Fruit fly (Drosophila melanogaster) whole organism, wandering third instar larva: Measurements from ENCODE around the gene Lon.
A peak's percentile ranks its signal among the peaks of the same experiment; 100 is the strongest.

Source experiments
- Abd-B ChIP-seq: fragments of >200 bp; optimal IDR thresholded peaks from 2 replicates; lab custom pipeline; 2017; ENCODE audit warnings: missing biosample characterization, missing genetic modification characterization
- CG32264 ChIP-seq: fragments of 200-800 bp; sonication (Bioruptor generic); optimal IDR thresholded peaks from 2 replicates; lab custom pipeline; 2016; ENCODE audit warnings: missing biosample characterization, missing genetic modification characterization
- CrebA ChIP-seq: fragments of 200-800 bp; sonication (Bioruptor generic); optimal IDR thresholded peaks from 2 replicates; lab custom pipeline; 2016; ENCODE audit warnings: missing biosample characterization, mild to moderate bottlenecking, missing genetic modification characterization, borderline replicate concordance
- Dfd ChIP-seq: fragments of >200 bp; optimal IDR thresholded peaks from 2 replicates; lab custom pipeline; 2017; ENCODE audit warnings: missing biosample characterization, missing genetic modification characterization
- Dif ChIP-seq: fragments of 200-275, 200-300 bp; sonication (Bioruptor generic); optimal IDR thresholded peaks from 2 replicates; lab custom pipeline; 2018; ENCODE audit warnings: missing biosample characterization, missing genetic modification characterization; ENCODE audit not compliant: partially characterized antibody
- HLH106 ChIP-seq: fragments of 200-800 bp; optimal IDR thresholded peaks from 3 replicates; lab custom pipeline; 2019; ENCODE audit warnings: missing biosample characterization, mild to moderate bottlenecking, missing genetic modification characterization, moderate library complexity
- Hr78 ChIP-seq: fragments of >200 bp; optimal IDR thresholded peaks from 2 replicates; lab custom pipeline; 2017; ENCODE audit warnings: missing biosample characterization, missing genetic modification characterization
- Jra ChIP-seq: sonication (Bioruptor generic); optimal IDR thresholded peaks from 2 replicates; lab custom pipeline; 2016; ENCODE audit warnings: missing biosample characterization, missing genetic modification characterization
- Mio ChIP-seq: sonication (Bioruptor generic); optimal IDR thresholded peaks from 2 replicates; lab custom pipeline; 2016; ENCODE audit warnings: missing biosample characterization, missing genetic modification characterization
- Myc ChIP-seq: fragments of >200 bp; optimal IDR thresholded peaks from 2 replicates; lab custom pipeline; 2017
- OdsH ChIP-seq: fragments of 200-800 bp; sonication (Bioruptor generic); optimal IDR thresholded peaks from 2 replicates; lab custom pipeline; 2016; ENCODE audit warnings: missing biosample characterization, mild to moderate bottlenecking, missing genetic modification characterization
- Rel ChIP-seq, 2 experiments: fragments of 200-800 bp; sonication (Bioruptor generic) in 1 of 2; optimal IDR thresholded peaks; 2 replicates in 1 of 2; 3 replicates in 1 of 2; lab custom pipeline; 2016 to 2019; ENCODE audit warnings: mild to moderate bottlenecking in 2 of 2, missing biosample characterization in 2 of 2, missing genetic modification characterization in 2 of 2, moderate library complexity in 1 of 2
- Sp1 ChIP-seq: fragments of 200-800 bp; sonication (Bioruptor generic); optimal IDR thresholded peaks from 3 replicates; lab custom pipeline; 2019; ENCODE audit warnings: missing biosample characterization, mild to moderate bottlenecking, missing genetic modification characterization, moderate library complexity
- Vsx2 ChIP-seq: fragments of 200-300, 225-300 bp; sonication (Bioruptor generic); optimal IDR thresholded peaks from 2 replicates; lab custom pipeline; 2018; ENCODE audit warnings: missing biosample characterization, missing genetic modification characterization; ENCODE audit not compliant: partially characterized antibody
- br ChIP-seq: fragments of 200-800 bp; sonication (Bioruptor generic); optimal IDR thresholded peaks from 2 replicates; lab custom pipeline; 2016; ENCODE audit warnings: missing biosample characterization, missing genetic modification characterization
- brk ChIP-seq: fragments of 200-800 bp; sonication (Bioruptor generic); optimal IDR thresholded peaks from 2 replicates; lab custom pipeline; 2016; ENCODE audit warnings: missing biosample characterization, mild to moderate bottlenecking, missing genetic modification characterization
- dl ChIP-seq, 2 experiments: fragments of 175-275, 200-275 bp in 1 of 2; fragments of 200-275 bp in 1 of 2; sonication (Bioruptor generic); optimal IDR thresholded peaks; lab custom pipeline; 2018; ENCODE audit warnings: mild to moderate bottlenecking in 2 of 2, missing biosample characterization in 2 of 2, missing genetic modification characterization in 2 of 2, moderate library complexity in 2 of 2; ENCODE audit not compliant: partially characterized antibody in 2 of 2, insufficient read depth in 1 of 2
- dmrt93B ChIP-seq: fragments of 200-800 bp; sonication (Bioruptor generic); optimal IDR thresholded peaks from 2 replicates; lab custom pipeline; 2018; ENCODE audit warnings: missing biosample characterization, mild to moderate bottlenecking, missing genetic modification characterization
- dsf ChIP-seq: sonication (Bioruptor generic); optimal IDR thresholded peaks from 2 replicates; lab custom pipeline; 2016; ENCODE audit warnings: missing biosample characterization, missing genetic modification characterization, borderline replicate concordance
- ey ChIP-seq: fragments of 200-800 bp; sonication (Bioruptor generic); optimal IDR thresholded peaks from 2 replicates; lab custom pipeline; 2016; ENCODE audit warnings: missing biosample characterization, missing genetic modification characterization
- foxo ChIP-seq, 2 experiments: fragments of 200-800 bp; sonication (Bioruptor generic); optimal IDR thresholded peaks; 2 replicates in 1 of 2; 3 replicates in 1 of 2; lab custom pipeline; 2016 to 2017; ENCODE audit warnings: missing biosample characterization in 2 of 2, missing genetic modification characterization in 2 of 2
- fru ChIP-seq: fragments of 200-800 bp; sonication (Bioruptor generic); optimal IDR thresholded peaks from 3 replicates; lab custom pipeline; 2016; ENCODE audit warnings: missing biosample characterization, mild to moderate bottlenecking, missing genetic modification characterization
- h ChIP-seq: fragments of 200-800 bp; sonication (Bioruptor generic); optimal IDR thresholded peaks from 3 replicates; lab custom pipeline; 2016; ENCODE audit warnings: missing biosample characterization, mild to moderate bottlenecking, missing genetic modification characterization
- lola ChIP-seq: fragments of >200 bp; optimal IDR thresholded peaks from 2 replicates; lab custom pipeline; 2017; ENCODE audit warnings: missing biosample characterization, missing genetic modification characterization
- psq ChIP-seq: fragments of 200-800 bp; sonication (Bioruptor generic); optimal IDR thresholded peaks from 3 replicates; lab custom pipeline; 2017; ENCODE audit warnings: missing biosample characterization, mild to moderate bottlenecking, missing genetic modification characterization, moderate library complexity
- rgr ChIP-seq: fragments of 200-800 bp; sonication (Bioruptor generic); optimal IDR thresholded peaks from 3 replicates; lab custom pipeline; 2016; ENCODE audit warnings: missing biosample characterization, mild to moderate bottlenecking, missing genetic modification characterization
- sage ChIP-seq: fragments of 200-800 bp; sonication (Bioruptor generic); optimal IDR thresholded peaks from 2 replicates; lab custom pipeline; 2016; ENCODE audit warnings: missing biosample characterization, mild to moderate bottlenecking, missing genetic modification characterization
- sv ChIP-seq: fragments of 200-800 bp; sonication (Bioruptor generic); optimal IDR thresholded peaks from 3 replicates; lab custom pipeline; 2016; ENCODE audit warnings: missing biosample characterization, missing genetic modification characterization
- tai ChIP-seq: sonication (Bioruptor generic); optimal IDR thresholded peaks from 2 replicates; lab custom pipeline; 2016; ENCODE audit warnings: missing biosample characterization, missing genetic modification characterization
- usp ChIP-seq: fragments of >200 bp; optimal IDR thresholded peaks from 2 replicates; lab custom pipeline; 2017; ENCODE audit warnings: missing biosample characterization, missing genetic modification characterization
- woc ChIP-seq: sonication (Bioruptor generic); optimal IDR thresholded peaks from 2 replicates; lab custom pipeline; 2016; ENCODE audit warnings: missing biosample characterization, mild to moderate bottlenecking, missing genetic modification characterization

Gene Lon

DNA sequence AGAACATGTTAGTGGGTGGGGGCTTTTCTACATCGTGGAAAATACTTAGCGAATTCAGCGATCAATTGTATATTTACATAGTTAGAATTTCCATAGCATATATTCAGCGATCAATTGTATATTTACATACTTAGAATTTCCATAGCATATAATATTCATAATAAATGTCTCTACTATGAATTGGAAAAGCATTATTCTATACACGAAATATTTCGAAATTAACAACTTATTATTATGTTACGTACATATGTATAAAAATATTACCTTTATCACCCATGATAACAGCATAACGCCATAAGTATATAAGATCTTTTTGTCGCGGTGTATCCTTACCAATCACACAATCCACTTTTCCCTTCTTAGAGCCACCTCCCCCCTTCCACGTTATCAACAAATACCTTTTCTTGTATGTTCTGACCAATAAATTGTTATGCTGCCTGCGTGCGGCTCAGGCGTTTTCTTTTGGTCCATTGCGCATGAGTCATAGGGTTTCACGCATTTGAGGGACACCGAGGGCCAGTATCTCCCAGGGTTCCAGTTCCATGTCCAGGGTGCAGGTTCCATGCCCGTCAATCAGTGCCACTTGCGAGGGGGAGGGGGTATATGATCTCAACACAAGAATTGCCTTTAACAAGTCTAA, 24.9 kb upstream of the Lon start:
- TF ChIP-seq psq (GFP tag; lab: Kevin White, UChicago), result peak; percentile 53
- TF ChIP-seq usp (GFP tag; lab: Kevin White, UChicago), result no peak
- TF ChIP-seq woc (GFP tag; lab: Kevin White, UChicago), result no peak
- TF ChIP-seq foxo (GFP tag; optimal IDR thresholded peaks at IDR 0.05; lab: Kevin White, UChicago), result peak in 1 of 2 experiments; percentile 43
- TF ChIP-seq Hr78 (GFP tag; lab: Kevin White, UChicago), result no peak
- TF ChIP-seq Sp1 (GFP tag; lab: Kevin White, UChicago), result peak; percentile 41
- peak; percentile 31 for TF ChIP-seq HLH106 (tag; lab: Kevin White, UChicago)
- peak; percentile 25 for TF ChIP-seq ey (GFP tag; lab: Kevin White, UChicago)
- TF ChIP-seq tai (GFP tag; lab: Kevin White, UChicago), result no peak
- TF ChIP-seq Dfd (GFP tag; lab: Kevin White, UChicago), result no peak
- TF ChIP-seq h (GFP tag; lab: Kevin White, UChicago), result peak; percentile 36
- peak; percentile 19 for TF ChIP-seq Jra (GFP tag; lab: Kevin White, UChicago)
- TF ChIP-seq OdsH, result peak; percentile 39
- TF ChIP-seq sv (GFP tag; lab: Kevin White, UChicago), result peak; percentile 45

DNA sequence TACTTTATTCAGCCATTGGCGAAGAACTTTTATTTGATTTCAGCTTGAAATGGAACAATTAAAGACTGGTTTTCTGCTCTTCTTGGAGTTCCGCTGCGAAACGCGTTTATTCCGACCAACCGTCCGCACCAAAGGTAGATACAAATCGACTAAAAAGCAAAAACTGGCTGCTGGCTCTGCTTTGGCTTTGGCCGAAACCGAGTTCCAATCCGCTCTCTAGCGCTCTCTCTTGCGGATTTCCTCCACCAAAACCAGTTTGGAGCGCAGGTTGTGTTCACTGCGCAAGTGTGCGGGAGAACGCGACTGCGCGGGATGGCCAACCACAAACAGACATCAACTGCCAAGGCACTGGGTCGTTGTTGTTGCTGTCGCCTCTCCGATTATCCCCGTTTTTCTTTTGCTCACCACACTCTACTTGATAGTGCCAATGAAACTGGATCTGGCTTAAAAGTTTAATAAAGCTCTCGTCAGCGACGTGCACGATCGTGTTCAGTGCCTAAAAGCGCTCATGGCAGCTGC, 23.5 kb upstream of the Lon start, which contains the start of gene wnd:
TSS of gene wnd (minus strand) at position 306 of the 519 bp plus-strand sequence.
- TF ChIP-seq sage (GFP tag; lab: Kevin White, UChicago) (peak; percentile 56), Rel (GFP tag; optimal IDR thresholded peaks at IDR 0.05; lab: Kevin White, UChicago) (peak; percentile 16), Rel (tag; optimal IDR thresholded peaks at IDR 0.05; lab: Kevin White, UChicago) (no peak), br (GFP tag; lab: Kevin White, UChicago) (peak; percentile 9), Vsx2 (GFP tag; lab: Kevin White, UChicago) (peak; percentile 94), Sp1 (GFP tag; lab: Kevin White, UChicago) (no peak), ey (GFP tag; lab: Kevin White, UChicago) (no peak), dl (GFP tag; optimal IDR thresholded peaks at IDR 0.05; lab: Kevin White, UChicago; ENCODE audit: insufficient read depth in 1 of 2, partially characterized antibody in 2 of 2) (peak; percentile 81 to 88), woc (GFP tag; lab: Kevin White, UChicago) (no peak), Abd-B (GFP tag; lab: Kevin White, UChicago) (no peak), Myc (lab: Kevin White, UChicago) (no peak), dmrt93B (GFP tag; lab: Kevin White, UChicago) (no peak), Dif (GFP tag; lab: Kevin White, UChicago) (peak; percentile 93), CrebA (GFP tag; lab: Kevin White, UChicago) (peak; percentile 40), foxo (GFP tag; optimal IDR thresholded peaks at IDR 0.05; lab: Kevin White, UChicago) (no peak), CG32264 (no peak), psq (GFP tag; lab: Kevin White, UChicago) (peak; percentile 82), Dfd (GFP tag; lab: Kevin White, UChicago) (no peak)

DNA sequence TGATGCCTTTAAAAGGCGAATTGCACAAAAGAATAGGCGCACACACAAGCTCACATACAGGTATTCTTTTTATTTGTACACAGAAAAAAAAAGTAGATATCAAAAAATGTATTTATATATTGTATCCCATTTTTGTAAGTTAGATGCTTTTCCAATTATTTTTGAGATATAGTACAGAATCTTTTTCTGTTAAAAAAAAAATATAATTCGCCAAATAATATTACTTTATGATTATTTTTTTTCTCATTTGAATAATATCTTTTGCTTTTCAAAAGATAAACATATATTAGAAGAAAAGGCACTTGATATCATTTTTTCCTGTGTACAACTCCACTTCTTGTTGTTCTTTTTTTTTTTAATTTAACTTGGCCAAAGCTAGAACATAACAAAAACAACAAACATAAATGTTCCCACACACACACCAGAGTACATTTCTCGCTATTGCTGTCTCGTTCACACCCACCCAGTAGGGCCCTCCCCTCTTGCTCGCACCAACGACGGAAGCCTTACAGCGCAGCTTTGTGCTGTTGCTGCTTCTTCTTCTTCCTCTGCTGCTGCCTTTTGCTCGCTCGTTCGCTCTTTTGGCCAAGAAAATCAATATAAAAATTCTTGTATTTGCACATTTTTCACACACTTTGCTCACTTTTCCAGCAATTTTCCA, 22.9 kb upstream of the Lon start:
- peak; percentile 63 for TF ChIP-seq HLH106 (tag; lab: Kevin White, UChicago)
- no peak for TF ChIP-seq CrebA (GFP tag; lab: Kevin White, UChicago)
- peak; percentile 33 for TF ChIP-seq brk (GFP tag; lab: Kevin White, UChicago)
- TF ChIP-seq Vsx2 (GFP tag; lab: Kevin White, UChicago), result no peak
- no peak for TF ChIP-seq Hr78 (GFP tag; lab: Kevin White, UChicago)
- no peak for TF ChIP-seq br (GFP tag; lab: Kevin White, UChicago)
- peak; percentile 57 for TF ChIP-seq OdsH
- TF ChIP-seq Dfd (GFP tag; lab: Kevin White, UChicago), result peak; percentile 75
- TF ChIP-seq fru, result peak; percentile 63
- no peak for TF ChIP-seq Rel (GFP tag; optimal IDR thresholded peaks at IDR 0.05; lab: Kevin White, UChicago)
- peak; percentile 14 for TF ChIP-seq Rel (tag; optimal IDR thresholded peaks at IDR 0.05; lab: Kevin White, UChicago)
- peak; percentile 84 for TF ChIP-seq Sp1 (GFP tag; lab: Kevin White, UChicago)
- TF ChIP-seq tai (GFP tag; lab: Kevin White, UChicago), result peak; percentile 25
- TF ChIP-seq woc (GFP tag; lab: Kevin White, UChicago), result peak; percentile 11
- TF ChIP-seq psq (GFP tag; lab: Kevin White, UChicago), result peak; percentile 91
- no peak for TF ChIP-seq lola
- TF ChIP-seq Mio, result no peak
- TF ChIP-seq dmrt93B (GFP tag; lab: Kevin White, UChicago), result no peak
- no peak for TF ChIP-seq Jra (GFP tag; lab: Kevin White, UChicago)
- peak; percentile 32 for TF ChIP-seq h (GFP tag; lab: Kevin White, UChicago)
- peak; percentile 31 for TF ChIP-seq rgr
- no peak for TF ChIP-seq Abd-B (GFP tag; lab: Kevin White, UChicago)
- no peak for TF ChIP-seq dsf (GFP tag; lab: Kevin White, UChicago)
- TF ChIP-seq foxo (GFP tag; optimal IDR thresholded peaks at IDR 0.05; lab: Kevin White, UChicago), result peak in 1 of 2 experiments; percentile 78
